Fruit fly (Drosophila melanogaster): ENCODE results near the gene CG17637.

DNA sequence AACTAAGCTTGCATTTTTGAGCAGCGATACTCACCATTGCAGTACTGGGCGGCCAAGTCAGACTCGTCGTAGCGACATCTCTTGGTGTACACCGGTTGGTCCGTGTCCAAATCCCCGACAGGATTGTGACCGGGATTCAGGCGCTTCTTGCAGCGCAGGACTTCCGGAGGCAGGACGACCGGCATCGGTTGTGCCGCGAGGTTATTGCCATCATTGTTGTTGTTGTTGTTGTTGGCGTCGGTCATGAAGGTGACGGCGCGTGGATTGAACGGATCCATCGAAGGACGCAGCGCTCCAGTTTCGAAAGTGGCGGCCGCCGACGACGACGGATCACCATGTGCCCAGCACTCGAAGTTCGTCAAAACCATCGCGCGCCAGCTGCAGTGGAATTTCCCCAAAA, 31.4 kb upstream of the CG17637 start:
- TF ChIP-seq CG34367 (tag; optimal IDR thresholded peaks at IDR 0.05): no peak
- no peak for TF ChIP-seq CG14655 (GFP tag; optimal IDR thresholded peaks at IDR 0.05)
- TF ChIP-seq D1 (tag; optimal IDR thresholded peaks at IDR 0.05): no peak
- TF ChIP-seq CG8159 (tag; optimal IDR thresholded peaks at IDR 0.05): no peak
- no peak for TF ChIP-seq CG17806 (tag; optimal IDR thresholded peaks at IDR 0.05)
- TF ChIP-seq CG4496 (GFP tag; IDR thresholded peaks at IDR 0.05): no peak

Data from whole organism, pupa.